Fruit fly (Drosophila melanogaster): ENCODE data around the gene crb.
A peak's percentile ranks its signal among the peaks of the same experiment; 100 is the strongest.

Gene crb

dm6 chr3R:24276104-24277008, 18.5 kb upstream of the crb start, which contains the start of gene Orct (continued):
- TF ChIP-seq CG6854 (GFP tag; optimal IDR thresholded peaks at IDR 0.05) (peak; percentile 77), Six4 (GFP tag; optimal IDR thresholded peaks at IDR 0.05) (no peak), CG4617 (GFP tag; optimal IDR thresholded peaks at IDR 0.05; ENCODE audit: borderline replicate concordance) (peak; percentile 13), tx (GFP tag; optimal IDR thresholded peaks at IDR 0.05) (peak; percentile 47), gcm2 (GFP tag; optimal IDR thresholded peaks at IDR 0.05) (no peak), otp (GFP tag; IDR thresholded peaks at IDR 0.05) (peak; percentile 32; the same call in 1 of the 3 replicates), CG13624 (GFP tag; optimal IDR thresholded peaks at IDR 0.05) (peak; percentile 46), hth (optimal IDR thresholded peaks at IDR 0.05) (no peak), schlank (tag; optimal IDR thresholded peaks at IDR 0.05) (peak; percentile 52), tup (GFP tag; optimal IDR thresholded peaks at IDR 0.05) (no peak), Neu2 (GFP tag; optimal IDR thresholded peaks at IDR 0.05; ENCODE audit: borderline replicate concordance) (no peak), Dfd (GFP tag; optimal IDR thresholded peaks at IDR 0.05) (no peak), fu2 (GFP tag; optimal IDR thresholded peaks at IDR 0.05) (peak; percentile 65), ara (GFP tag; IDR thresholded peaks at IDR 0.05) (0 out of 2 replicates have a peak, but pooled peaks have one; percentile 30), amos (GFP tag; IDR thresholded peaks at IDR 0.05; ENCODE audit: partially characterized antibody) (peak; percentile 9; the same call in 1 of the 2 replicates), gsb-n (tag; optimal IDR thresholded peaks at IDR 0.05) (peak; percentile 54), scrt (GFP tag; optimal IDR thresholded peaks at IDR 0.05) (peak; percentile 75), HLH54F (GFP tag; optimal IDR thresholded peaks at IDR 0.05) (peak; percentile 87), Adf1 (GFP tag; IDR thresholded peaks at IDR 0.05) (peak; percentile 45; the same call in 1 of the 2 replicates), nau (GFP tag; optimal IDR thresholded peaks at IDR 0.05) (peak; percentile 78), CG15011 (GFP tag; optimal IDR thresholded peaks at IDR 0.05) (peak; percentile 78), knrl (GFP tag; IDR thresholded peaks at IDR 0.05; ENCODE audit: partially characterized antibody) (no peak), CG3838 (GFP tag; optimal IDR thresholded peaks at IDR 0.05) (peak; percentile 37), Dip2 (GFP tag; IDR thresholded peaks at IDR 0.05) (no peak), Med (GFP tag) (peak; percentile 89), Sox102F (GFP tag; optimal IDR thresholded peaks at IDR 0.05) (peak; percentile 70), Bgb (GFP tag; IDR thresholded peaks at IDR 0.05; ENCODE audit: partially characterized antibody) (peak; percentile 30; the same call in 1 of the 2 replicates), lab (GFP tag; optimal IDR thresholded peaks at IDR 0.05) (peak; percentile 89), CG42726 (GFP tag; IDR thresholded peaks at IDR 0.05; ENCODE audit: partially characterized antibody) (no peak), bab2 (GFP tag; optimal IDR thresholded peaks at IDR 0.05) (peak; percentile 70), Kr (GFP tag; optimal IDR thresholded peaks at IDR 0.05) (no peak), CG34224 (GFP tag; IDR thresholded peaks at IDR 0.05; ENCODE audit: partially characterized antibody) (no peak), Fer1 (GFP tag; optimal IDR thresholded peaks at IDR 0.05) (peak; percentile 87), CG1832 (GFP tag; optimal IDR thresholded peaks at IDR 0.05) (peak; percentile 17), CG7745 (tag; optimal IDR thresholded peaks at IDR 0.05) (no peak), CG10366 (GFP tag; IDR thresholded peaks at IDR 0.05) (peak; percentile 44; the same call in 1 of the 2 replicates), CG9817 (tag; optimal IDR thresholded peaks at IDR 0.05) (peak; percentile 68), CG12744 (GFP tag; optimal IDR thresholded peaks at IDR 0.05) (peak; percentile 32), CG6175 (GFP tag; IDR thresholded peaks at IDR 0.05) (0 out of 3 replicates have a peak, but pooled peaks have one; percentile 65), ind (GFP tag; optimal IDR thresholded peaks at IDR 0.05) (peak; percentile 66), Jarid2 (GFP tag; optimal IDR thresholded peaks at IDR 0.05) (peak; percentile 73), nom (GFP tag; optimal IDR thresholded peaks at IDR 0.05) (no peak), CG5245 (GFP tag; optimal IDR thresholded peaks at IDR 0.05) (peak; percentile 30), CkIIα-i1 (GFP tag; IDR thresholded peaks at IDR 0.05) (no peak), klu (GFP tag; IDR thresholded peaks at IDR 0.05) (peak; percentile 70), Xbp1 (GFP tag; optimal IDR thresholded peaks at IDR 0.05) (peak; percentile 60), NfI (GFP tag; optimal IDR thresholded peaks at IDR 0.05) (peak; percentile 75), Sin3A (optimal IDR thresholded peaks at IDR 0.05) (no peak)

All from whole organism, embryonic.